Worm (Caenorhabditis elegans) whole organism, mixed stage, embryonic: ENCODE results near the gene C05B5.8.

Experiments used
- M03D4.4 ChIP-seq: sonication (generic microtip); optimal IDR thresholded peaks from 2 replicates; lab custom pipeline; 2017; ENCODE audit warnings: mild to moderate bottlenecking, missing genetic modification characterization, missing compliant biosample characterization
- bed-3 ChIP-seq: fragments of 200-800 bp; sonication (Bioruptor generic); optimal IDR thresholded peaks from 3 replicates; lab custom pipeline; 2018; ENCODE audit warnings: mild to moderate bottlenecking, missing genetic modification characterization, moderate library complexity, missing compliant biosample characterization
- blmp-1 ChIP-seq: fragments of 150-350 bp; optimal IDR thresholded peaks from 2 replicates; lab custom pipeline; 2014; ENCODE audit warnings: missing biosample characterization, missing genetic modification characterization
- ceh-39 ChIP-seq: fragments of 150-350 bp; optimal IDR thresholded peaks from 2 replicates; lab custom pipeline; 2014; ENCODE audit warnings: missing biosample characterization, missing genetic modification characterization
- ceh-43 ChIP-seq: fragments of 200-800 bp; sonication (Bioruptor generic); optimal IDR thresholded peaks from 2 replicates; lab custom pipeline; 2018; ENCODE audit warnings: mild to moderate bottlenecking, missing genetic modification characterization, moderate library complexity, missing compliant biosample characterization
- ceh-83 ChIP-seq: fragments of 200-800 bp; sonication (Bioruptor generic); optimal IDR thresholded peaks from 2 replicates; lab custom pipeline; 2018; ENCODE audit warnings: mild to moderate bottlenecking, missing genetic modification characterization, missing compliant biosample characterization
- ces-1 ChIP-seq: fragments of 150-350 bp; optimal IDR thresholded peaks from 2 replicates; lab custom pipeline; 2014; ENCODE audit warnings: missing biosample characterization, missing genetic modification reagents, missing genetic modification characterization
- cnd-1 ChIP-seq: fragments of 200-800 bp; sonication (Bioruptor generic); optimal IDR thresholded peaks from 2 replicates; lab custom pipeline; 2018; ENCODE audit warnings: mild to moderate bottlenecking, missing genetic modification characterization, missing compliant biosample characterization
- drap-1 ChIP-seq: fragments of 200-800 bp; sonication (Bioruptor generic); optimal IDR thresholded peaks from 3 replicates; lab custom pipeline; 2018; ENCODE audit warnings: mild to moderate bottlenecking, missing genetic modification characterization, missing compliant biosample characterization
- elt-1 ChIP-seq: sonication (generic microtip); optimal IDR thresholded peaks from 2 replicates; lab custom pipeline; 2017; ENCODE audit warnings: missing genetic modification characterization, mild to moderate bottlenecking, missing compliant biosample characterization, antibody characterized with exemption, moderate library complexity, borderline replicate concordance; ENCODE audit not compliant: insufficient read depth
- elt-3 ChIP-seq: fragments of 150-350 bp; optimal IDR thresholded peaks from 2 replicates; lab custom pipeline; 2014; ENCODE audit warnings: missing biosample characterization, missing genetic modification characterization
- flh-1 ChIP-seq: fragments of 200-800 bp; sonication (Bioruptor generic); optimal IDR thresholded peaks from 2 replicates; lab custom pipeline; 2018; ENCODE audit warnings: mild to moderate bottlenecking, missing genetic modification characterization, moderate library complexity, missing compliant biosample characterization
- ham-2 ChIP-seq: fragments of 200-800 bp; sonication (Bioruptor generic); optimal IDR thresholded peaks from 2 replicates; lab custom pipeline; 2018; ENCODE audit warnings: mild to moderate bottlenecking, missing genetic modification characterization, missing compliant biosample characterization
- hlh-1 ChIP-seq: fragments of 150-350 bp; optimal IDR thresholded peaks from 2 replicates; lab custom pipeline; 2014; ENCODE audit warnings: missing biosample characterization, missing genetic modification reagents, missing genetic modification characterization
- lin-13 ChIP-seq: fragments of 150-350 bp; optimal IDR thresholded peaks from 2 replicates; lab custom pipeline; 2014; ENCODE audit warnings: missing biosample characterization, missing genetic modification characterization
- lin-32 ChIP-seq: fragments of 200-800 bp; sonication (Bioruptor generic); optimal IDR thresholded peaks from 2 replicates; lab custom pipeline; 2018; ENCODE audit warnings: mild to moderate bottlenecking, missing genetic modification characterization, missing compliant biosample characterization
- lsy-2 ChIP-seq: fragments of 150-350 bp; optimal IDR thresholded peaks from 2 replicates; lab custom pipeline; 2014; ENCODE audit warnings: missing biosample characterization, missing genetic modification characterization
- mab-5 ChIP-seq: fragments of 150-350 bp; optimal IDR thresholded peaks from 2 replicates; lab custom pipeline; 2014; ENCODE audit warnings: missing biosample characterization, missing genetic modification characterization
- mep-1 ChIP-seq: fragments of 150-350 bp; optimal IDR thresholded peaks from 2 replicates; lab custom pipeline; 2017; ENCODE audit warnings: missing biosample characterization, missing genetic modification reagents, missing genetic modification characterization, inconsistent platforms
- nhr-12 ChIP-seq: fragments of 150-350 bp; optimal IDR thresholded peaks from 2 replicates; lab custom pipeline; 2014; ENCODE audit warnings: missing biosample characterization, missing genetic modification characterization
- nhr-2 ChIP-seq: fragments of 150-350 bp; optimal IDR thresholded peaks from 2 replicates; lab custom pipeline; 2014; ENCODE audit warnings: missing biosample characterization, missing genetic modification characterization
- nhr-28 ChIP-seq: fragments of 150-350 bp; optimal IDR thresholded peaks from 2 replicates; lab custom pipeline; 2014; ENCODE audit warnings: missing biosample characterization, missing genetic modification characterization
- nhr-76 ChIP-seq: sonication (generic microtip); optimal IDR thresholded peaks from 2 replicates; lab custom pipeline; 2017; ENCODE audit warnings: missing biosample characterization, missing genetic modification characterization
- pha-4 ChIP-seq: fragments of 150-350 bp; optimal IDR thresholded peaks from 2 replicates; lab custom pipeline; 2018; ENCODE audit warnings: missing biosample characterization, missing genetic modification reagents, missing genetic modification characterization
- snpc-4 ChIP-seq: fragments of 150-350 bp; optimal IDR thresholded peaks from 2 replicates; lab custom pipeline; 2014; ENCODE audit warnings: missing biosample characterization, missing genetic modification characterization
- sptf-1 ChIP-seq: sonication (generic microtip); optimal IDR thresholded peaks from 2 replicates; lab custom pipeline; 2017; ENCODE audit warnings: mild to moderate bottlenecking, missing genetic modification characterization, moderate library complexity, missing compliant biosample characterization
- tbx-8 ChIP-seq: fragments of 200-800 bp; sonication (Bioruptor generic); optimal IDR thresholded peaks from 2 replicates; lab custom pipeline; 2018; ENCODE audit warnings: mild to moderate bottlenecking, missing genetic modification characterization, moderate library complexity, missing compliant biosample characterization
- unc-120 ChIP-seq: sonication (generic microtip); optimal IDR thresholded peaks from 2 replicates; lab custom pipeline; 2017; ENCODE audit warnings: missing genetic modification characterization, missing compliant biosample characterization; ENCODE audit not compliant: poor library complexity, severe bottlenecking
- unc-39 ChIP-seq: fragments of 150-350 bp; optimal IDR thresholded peaks from 2 replicates; lab custom pipeline; 2014; ENCODE audit warnings: missing biosample characterization, missing genetic modification characterization
- unc-62 ChIP-seq: fragments of 150-350 bp; optimal IDR thresholded peaks from 2 replicates; lab custom pipeline; 2014; ENCODE audit warnings: missing biosample characterization, missing genetic modification reagents, missing genetic modification characterization
- zip-8 ChIP-seq: fragments of 150-350 bp; optimal IDR thresholded peaks from 2 replicates; lab custom pipeline; 2014; ENCODE audit warnings: missing biosample characterization, missing genetic modification characterization
- ztf-11 ChIP-seq: fragments of 150-350 bp; optimal IDR thresholded peaks from 2 replicates; lab custom pipeline; 2014; ENCODE audit warnings: missing biosample characterization, missing genetic modification characterization

The C05B5.8 gene

DNA sequence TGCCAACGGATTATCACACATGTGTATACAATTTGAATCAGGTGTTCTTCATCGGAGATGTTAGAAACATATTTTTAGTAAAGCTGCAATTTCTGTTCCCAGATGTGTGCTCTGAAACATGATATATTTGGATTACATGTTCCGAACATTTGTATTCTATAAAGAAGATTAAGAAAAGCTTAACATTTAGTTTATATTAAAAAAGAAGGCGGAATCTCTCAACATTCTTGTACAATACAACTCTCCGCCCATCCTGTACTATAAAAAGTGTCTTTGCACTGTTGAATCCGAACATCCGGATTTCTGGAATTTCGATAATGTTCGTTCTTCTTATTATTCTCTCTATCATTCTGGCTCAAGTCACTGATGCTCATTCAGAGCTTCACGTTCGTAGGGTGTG is 21.4 kb upstream of the C05B5.8 start, which contains the start of gene ins-23:
ins-23 (plus strand) TSS at position 301 of the 400 bp plus-strand sequence.
- TF ChIP-seq ceh-83 (GFP tag; lab: Kevin White, UChicago) (no peak), cnd-1 (tag; lab: Kevin White, UChicago) (no peak), mab-5 (tag; lab: Kevin White, UChicago) (no peak), lin-32 (GFP tag; lab: Kevin White, UChicago) (no peak), hlh-1 (tag; lab: Kevin White, UChicago) (no peak), unc-120 (tag; lab: Kevin White, UChicago) (no peak)

DNA sequence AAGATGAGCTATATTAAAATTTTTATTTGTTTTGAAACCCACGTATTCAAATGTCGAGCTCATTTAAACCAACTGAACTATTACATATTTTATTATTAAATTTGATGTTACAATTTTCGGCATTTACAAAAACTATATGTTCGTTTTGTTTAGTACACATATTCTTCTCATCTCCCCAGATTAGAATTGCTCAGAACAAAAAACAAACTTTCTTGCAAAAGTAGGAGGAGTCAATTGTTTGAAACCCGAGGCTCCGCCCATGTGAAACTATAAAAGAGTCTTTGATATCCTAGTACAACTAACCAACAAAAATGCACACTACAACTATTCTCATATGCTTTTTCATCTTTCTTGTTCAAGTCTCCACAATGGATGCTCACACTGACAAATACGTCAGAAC is 19.4 kb upstream of the C05B5.8 start, which contains the start of gene ins-22:
ins-22 (plus strand) TSS at position 301 of the 400 bp plus-strand sequence.
- TF ChIP-seq blmp-1 (tag; lab: Kevin White, UChicago) (no peak), ces-1 (GFP tag; lab: Kevin White, UChicago) (no peak), pha-4 (no peak), nhr-76 (tag; lab: Kevin White, UChicago) (no peak), nhr-2 (tag; lab: Kevin White, UChicago) (no peak), ceh-83 (GFP tag; lab: Kevin White, UChicago) (no peak), unc-39 (no peak), elt-3 (tag; lab: Kevin White, UChicago) (no peak), snpc-4 (no peak), mep-1 (tag; lab: Kevin White, UChicago) (no peak), mab-5 (tag; lab: Kevin White, UChicago) (no peak), unc-120 (tag; lab: Kevin White, UChicago) (no peak), lin-13 (tag; lab: Kevin White, UChicago) (no peak), tbx-8 (GFP tag; lab: Kevin White, UChicago) (no peak), unc-62 (GFP tag; lab: Kevin White, UChicago) (no peak), bed-3 (no peak), flh-1 (GFP tag; lab: Kevin White, UChicago) (no peak)
- TF ChIP-seq, all 35 proteins: peak for 0

DNA sequence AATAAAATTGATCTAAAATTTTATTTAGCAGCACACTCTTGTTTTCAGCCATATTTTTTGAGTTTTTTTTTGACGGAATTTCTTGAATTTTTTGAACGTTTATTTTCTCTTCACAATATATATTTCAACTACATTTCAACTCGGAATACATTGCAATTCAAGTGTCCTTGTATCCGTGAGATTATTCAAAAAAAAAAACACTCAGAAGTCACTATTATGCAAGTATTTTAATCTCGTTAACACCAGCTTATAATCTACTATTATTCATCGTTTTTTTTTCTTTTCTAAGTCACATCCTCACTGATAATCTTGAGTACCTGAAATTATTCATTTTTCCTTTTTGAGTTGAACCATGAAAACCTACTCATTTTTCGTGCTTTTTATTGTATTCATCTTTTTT is 16.9 kb upstream of the C05B5.8 start, which contains the start of gene ins-21:
ins-21 (plus strand) TSS at position 301 of the 400 bp plus-strand sequence.
- TF ChIP-seq ces-1 (GFP tag; lab: Kevin White, UChicago) (no peak), drap-1 (no peak), tbx-8 (GFP tag; lab: Kevin White, UChicago) (no peak), elt-3 (tag; lab: Kevin White, UChicago) (no peak), lsy-2 (tag; lab: Kevin White, UChicago) (no peak), ceh-83 (GFP tag; lab: Kevin White, UChicago) (no peak), M03D4.4 (tag; lab: Kevin White, UChicago) (no peak), hlh-1 (tag; lab: Kevin White, UChicago) (no peak), unc-39 (no peak), cnd-1 (tag; lab: Kevin White, UChicago) (no peak), nhr-12 (tag; lab: Kevin White, UChicago) (no peak)

DNA sequence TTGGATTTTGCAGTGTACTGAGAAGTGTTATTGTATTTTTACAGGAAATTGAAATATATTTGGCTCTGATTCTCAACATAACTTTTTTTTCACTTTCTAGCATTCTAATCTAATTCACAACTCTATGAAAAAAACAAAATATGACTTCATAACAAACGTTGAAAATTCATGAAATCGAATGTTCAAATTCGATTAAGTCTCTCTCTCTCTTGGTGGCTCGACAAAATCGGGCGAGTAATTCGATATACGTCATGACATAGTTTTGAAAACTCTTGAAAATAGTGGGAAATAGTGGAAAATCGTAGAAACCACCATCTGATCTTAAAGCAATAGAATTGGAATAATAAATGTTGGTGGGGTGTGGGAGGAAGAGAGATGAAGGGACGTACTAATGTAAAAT is 11.4 kb upstream of the C05B5.8 start:
- no peak for TF ChIP-seq lsy-2 (tag; lab: Kevin White, UChicago)
- peak; percentile 95 for TF ChIP-seq ces-1 (GFP tag; lab: Kevin White, UChicago)

DNA sequence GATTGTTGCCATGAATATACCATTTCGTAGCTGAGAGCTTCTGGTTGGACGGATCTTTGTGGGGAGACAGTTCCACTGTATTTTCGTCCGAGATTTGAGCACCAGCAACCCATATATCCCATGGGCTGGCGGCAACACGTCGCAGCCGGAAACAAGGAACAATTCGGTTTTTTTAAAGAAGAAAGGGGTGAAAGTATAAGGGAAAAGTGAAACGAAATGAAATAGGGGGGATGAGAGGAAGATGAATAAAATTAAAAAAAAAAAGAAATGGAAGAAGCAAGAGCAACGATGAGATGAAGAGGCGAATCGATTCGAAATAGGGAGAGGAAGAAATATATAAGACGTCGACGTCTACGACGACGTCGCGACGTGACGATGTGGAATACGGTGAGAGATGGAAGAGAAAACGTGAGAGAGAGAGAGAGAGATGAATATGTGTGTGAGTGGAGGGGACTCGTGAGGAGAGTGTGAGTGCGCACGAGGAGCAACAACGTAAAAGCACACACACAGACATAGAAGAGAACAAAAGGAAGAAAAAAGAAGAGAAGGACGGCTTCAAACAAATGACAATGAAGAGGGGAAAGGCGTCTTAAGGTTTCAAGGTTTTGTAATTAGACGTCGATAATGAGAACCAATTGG is 9.9 kb upstream of the C05B5.8 start, which contains the start of gene rgs-1:
rgs-1 (minus strand) TSS at position 146 of the 639 bp plus-strand sequence.
- no peak for TF ChIP-seq ceh-39 (tag; lab: Kevin White, UChicago)
- TF ChIP-seq pha-4 = no peak
- TF ChIP-seq unc-39 = no peak
- TF ChIP-seq unc-120 (tag; lab: Kevin White, UChicago) = no peak
- no peak for TF ChIP-seq ztf-11
- TF ChIP-seq flh-1 (GFP tag; lab: Kevin White, UChicago) = no peak
- no peak for TF ChIP-seq ham-2 (GFP tag; lab: Kevin White, UChicago)
- TF ChIP-seq snpc-4 = no peak
- no peak for TF ChIP-seq nhr-76 (tag; lab: Kevin White, UChicago)
- TF ChIP-seq ces-1 (GFP tag; lab: Kevin White, UChicago) = peak; percentile 59
- peak; percentile 35 for TF ChIP-seq mep-1 (tag; lab: Kevin White, UChicago)
- TF ChIP-seq drap-1 = no peak
- no peak for TF ChIP-seq ceh-43 (GFP tag; lab: Kevin White, UChicago)
- peak; percentile 1 for TF ChIP-seq lsy-2 (tag; lab: Kevin White, UChicago)
- TF ChIP-seq sptf-1 (tag; lab: Kevin White, UChicago) = peak; percentile 38
- TF ChIP-seq elt-1 = no peak
- TF ChIP-seq nhr-12 (tag; lab: Kevin White, UChicago) = no peak
- no peak for TF ChIP-seq lin-32 (GFP tag; lab: Kevin White, UChicago)
- TF ChIP-seq nhr-2 (tag; lab: Kevin White, UChicago) = no peak
- no peak for TF ChIP-seq zip-8 (tag; lab: Kevin White, UChicago)
- no peak for TF ChIP-seq lin-13 (tag; lab: Kevin White, UChicago)
- no peak for TF ChIP-seq nhr-28 (tag; lab: Kevin White, UChicago)
- TF ChIP-seq hlh-1 (tag; lab: Kevin White, UChicago) = no peak
- peak; percentile 25 for TF ChIP-seq unc-62 (GFP tag; lab: Kevin White, UChicago)
- no peak for TF ChIP-seq M03D4.4 (tag; lab: Kevin White, UChicago)
- no peak for TF ChIP-seq blmp-1 (tag; lab: Kevin White, UChicago)
